Worm (Caenorhabditis elegans): Measurements from ENCODE around the gene rad-51.

The rad-51 gene

ce11 chrIV:10310329-10310728, 26.3 kb upstream of the rad-51 start, which contains the start of gene R09E10.8:
TSS of gene R09E10.8 (minus strand) at chrIV:10310429.
- TF ChIP-seq flh-1 (GFP tag; optimal IDR thresholded peaks at IDR 0.05) (no peak), ceh-39 (tag; optimal IDR thresholded peaks at IDR 0.05) (no peak), mep-1 (tag; optimal IDR thresholded peaks at IDR 0.05) (no peak), nhr-28 (tag; optimal IDR thresholded peaks at IDR 0.05) (no peak), pha-4 (tag; optimal IDR thresholded peaks at IDR 0.05) (no peak), ham-2 (GFP tag; optimal IDR thresholded peaks at IDR 0.05) (no peak), unc-39 (tag; optimal IDR thresholded peaks at IDR 0.05) (no peak), nhr-237 (tag; optimal IDR thresholded peaks at IDR 0.05) (no peak), drap-1 (GFP tag; optimal IDR thresholded peaks at IDR 0.05) (no peak), mls-2 (tag; optimal IDR thresholded peaks at IDR 0.05) (no peak), unc-120 (tag; optimal IDR thresholded peaks at IDR 0.05; ENCODE audit: poor library complexity, severe bottlenecking) (no peak), bed-3 (GFP tag; optimal IDR thresholded peaks at IDR 0.05) (no peak), hlh-1 (tag; optimal IDR thresholded peaks at IDR 0.05) (no peak), ces-1 (GFP tag; optimal IDR thresholded peaks at IDR 0.05) (no peak)

ce11 chrIV:10304383-10304782, 20.3 kb upstream of the rad-51 start:
- TF ChIP-seq mab-5 (tag; optimal IDR thresholded peaks at IDR 0.05) (no peak), lsy-2 (tag; optimal IDR thresholded peaks at IDR 0.05) (no peak), nhr-76 (tag; optimal IDR thresholded peaks at IDR 0.05) (no peak), lin-32 (GFP tag; optimal IDR thresholded peaks at IDR 0.05) (no peak), ztf-11 (tag; optimal IDR thresholded peaks at IDR 0.05) (no peak), mls-2 (tag; optimal IDR thresholded peaks at IDR 0.05) (no peak), cnd-1 (tag; optimal IDR thresholded peaks at IDR 0.05) (no peak), elt-3 (tag; optimal IDR thresholded peaks at IDR 0.05) (no peak), drap-1 (GFP tag; optimal IDR thresholded peaks at IDR 0.05) (no peak), M03D4.4 (tag; optimal IDR thresholded peaks at IDR 0.05) (no peak)

- TF ChIP-seq unc-39 (tag; optimal IDR thresholded peaks at IDR 0.05): no peak
- no peak for TF ChIP-seq snpc-4 (tag; optimal IDR thresholded peaks at IDR 0.05)
These were observed 18.2 kb upstream of the rad-51 start, which contains the start of gene R09E10.5 for ce11 chrIV:10302203-10302602. TSS of gene R09E10.5 (minus strand) at chrIV:10302303.

- no peak for TF ChIP-seq ceh-83 (GFP tag; optimal IDR thresholded peaks at IDR 0.05)
- TF ChIP-seq nhr-12 (tag; optimal IDR thresholded peaks at IDR 0.05): no peak
- no peak for TF ChIP-seq sem-2 (GFP tag; optimal IDR thresholded peaks at IDR 0.05)
- no peak for TF ChIP-seq bed-3 (GFP tag; optimal IDR thresholded peaks at IDR 0.05)
- TF ChIP-seq nhr-28 (tag; optimal IDR thresholded peaks at IDR 0.05): no peak
- no peak for TF ChIP-seq lin-32 (GFP tag; optimal IDR thresholded peaks at IDR 0.05)
- TF ChIP-seq ztf-11 (tag; optimal IDR thresholded peaks at IDR 0.05): no peak
- no peak for TF ChIP-seq lsy-2 (tag; optimal IDR thresholded peaks at IDR 0.05)
- no peak for TF ChIP-seq unc-120 (tag; optimal IDR thresholded peaks at IDR 0.05; ENCODE audit: poor library complexity, severe bottlenecking)
- no peak for TF ChIP-seq nhr-76 (tag; optimal IDR thresholded peaks at IDR 0.05)
- TF ChIP-seq unc-62 (GFP tag; optimal IDR thresholded peaks at IDR 0.05): no peak
- TF ChIP-seq M03D4.4 (tag; optimal IDR thresholded peaks at IDR 0.05): no peak
- TF ChIP-seq ces-1 (GFP tag; optimal IDR thresholded peaks at IDR 0.05): no peak
- TF ChIP-seq flh-1 (GFP tag; optimal IDR thresholded peaks at IDR 0.05): no peak
- TF ChIP-seq nhr-2 (tag; optimal IDR thresholded peaks at IDR 0.05): no peak
- TF ChIP-seq hlh-1 (tag; optimal IDR thresholded peaks at IDR 0.05): no peak
- TF ChIP-seq elt-3 (tag; optimal IDR thresholded peaks at IDR 0.05): no peak
- TF ChIP-seq tbx-8 (GFP tag; optimal IDR thresholded peaks at IDR 0.05): no peak
These were observed 12.0 kb upstream of the rad-51 start for ce11 chrIV:10296036-10296435.

ce11 chrIV:10295084-10295483, 11.0 kb upstream of the rad-51 start, which contains the start of gene R09E10.13:
TSS of gene R09E10.13 (minus strand) at chrIV:10295144.
- TF ChIP-seq nhr-12 (tag; optimal IDR thresholded peaks at IDR 0.05) (no peak), unc-39 (tag; optimal IDR thresholded peaks at IDR 0.05) (no peak), flh-1 (GFP tag; optimal IDR thresholded peaks at IDR 0.05) (no peak), lin-13 (tag; optimal IDR thresholded peaks at IDR 0.05) (no peak), ceh-83 (GFP tag; optimal IDR thresholded peaks at IDR 0.05) (no peak), mep-1 (tag; optimal IDR thresholded peaks at IDR 0.05) (no peak), pha-4 (tag; optimal IDR thresholded peaks at IDR 0.05) (no peak), mab-5 (tag; optimal IDR thresholded peaks at IDR 0.05) (no peak), sem-2 (GFP tag; optimal IDR thresholded peaks at IDR 0.05) (no peak), snpc-4 (tag; optimal IDR thresholded peaks at IDR 0.05) (no peak), nhr-28 (tag; optimal IDR thresholded peaks at IDR 0.05) (no peak), nhr-237 (tag; optimal IDR thresholded peaks at IDR 0.05) (no peak), nhr-76 (tag; optimal IDR thresholded peaks at IDR 0.05) (no peak), M03D4.4 (tag; optimal IDR thresholded peaks at IDR 0.05) (no peak)
